Worm (Caenorhabditis elegans) whole organism, L2 larva: Measurements from ENCODE around the gene spe-49.

Source experiments
- R02D3.7 ChIP-seq: fragments of 150-350 bp; optimal IDR thresholded peaks from 2 replicates; lab custom pipeline; 2014; ENCODE audit warnings: missing biosample characterization, missing genetic modification characterization
- unc-39 ChIP-seq: fragments of 150-350 bp; optimal IDR thresholded peaks from 2 replicates; lab custom pipeline; 2014; ENCODE audit warnings: missing biosample characterization, missing genetic modification characterization

DNA sequence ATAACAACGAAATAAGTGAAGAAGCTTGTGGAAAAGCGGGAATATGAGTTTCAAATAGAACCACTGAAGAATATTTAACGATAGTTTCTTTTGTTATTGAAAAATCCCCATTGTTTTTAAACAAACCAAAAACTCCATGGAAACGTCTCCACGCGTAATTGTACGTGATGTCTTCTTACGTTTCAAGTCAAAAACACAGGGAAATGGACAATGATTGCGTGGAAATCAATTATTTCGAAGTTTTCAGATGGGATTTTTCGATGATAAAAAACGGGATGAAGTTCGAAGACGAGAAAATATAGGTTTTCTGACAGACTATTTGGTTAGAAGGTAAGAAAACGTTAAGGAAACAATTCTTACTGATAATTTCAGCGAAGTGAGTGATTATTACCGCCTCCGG is at the start of gene spe-49, which contains the start of gene K12B6.4:
- no peak for TF ChIP-seq R02D3.7
- no peak for TF ChIP-seq unc-39 (tag; lab: Kevin White, UChicago)
